Worm (Caenorhabditis elegans): ENCODE results near the gene spot-1.

ce11 chrIII:7234148-7234547, 42.9 kb downstream of the spot-1 start, which contains the start of gene ndus-8:
- TF ChIP-seq tbx-2 (tag; optimal IDR thresholded peaks at IDR 0.05) = no peak
- TF ChIP-seq nhr-77 (tag; optimal IDR thresholded peaks at IDR 0.05) = no peak
- TF ChIP-seq aly-2 (tag; optimal IDR thresholded peaks at IDR 0.05) = no peak
- no peak for TF ChIP-seq ama-1 (optimal IDR thresholded peaks at IDR 0.05)
- TF ChIP-seq mdl-1 (tag; optimal IDR thresholded peaks at IDR 0.05) = no peak
- TF ChIP-seq pqm-1 (tag; optimal IDR thresholded peaks at IDR 0.05) = no peak
- peak; percentile 24 for TF ChIP-seq lin-39 (tag; optimal IDR thresholded peaks at IDR 0.05)
- no peak for TF ChIP-seq fkh-10 (GFP tag; optimal IDR thresholded peaks at IDR 0.05)
- peak; percentile 90 for TF ChIP-seq snpc-4 (tag; optimal IDR thresholded peaks at IDR 0.05)
- no peak for TF ChIP-seq ceh-82 (tag; optimal IDR thresholded peaks at IDR 0.05)
- peak; percentile 64 for TF ChIP-seq lin-15B (tag; optimal IDR thresholded peaks at IDR 0.05)
- TF ChIP-seq nfya-1 (tag; optimal IDR thresholded peaks at IDR 0.05; ENCODE audit: insufficient read depth) = peak; percentile 52
- TF ChIP-seq fos-1 (tag; optimal IDR thresholded peaks at IDR 0.05) = no peak

Data from whole organism, L3 larva.